Fruit fly (Drosophila melanogaster) Kc167 (cell line): Measurements from ENCODE around the gene CG34136.

Experiments used
- Myc ChIP-seq: fragments of >200 bp; optimal IDR thresholded peaks from 2 replicates; lab custom pipeline; 2017; ENCODE audit warnings: missing external identifiers
- h ChIP-seq: fragments of >200 bp; optimal IDR thresholded peaks from 3 replicates; lab custom pipeline; 2018; ENCODE audit warnings: missing external identifiers
- ttk ChIP-seq: sonication (Bioruptor generic); optimal IDR thresholded peaks from 2 replicates; lab custom pipeline; 2017; ENCODE audit warnings: missing external identifiers

- no peak for TF ChIP-seq Myc
- no peak for TF ChIP-seq h (lab: Kevin White, UChicago)
- TF ChIP-seq ttk (lab: Kevin White, UChicago), result no peak
Measured at dm6 chr2L:21070825-21071224, 25.9 kb upstream of the CG34136 start.
